Worm (Caenorhabditis elegans) whole organism, early embryonic: ENCODE results near the gene Y50E8A.10.

ENCODE experiments used
- B0310.2 ChIP-seq: sonication (generic microtip); optimal IDR thresholded peaks from 2 replicates; lab custom pipeline; 2016; ENCODE audit warnings: mild to moderate bottlenecking, missing genetic modification characterization, missing compliant biosample characterization
- F13C5.2 ChIP-seq: sonication (generic microtip); optimal IDR thresholded peaks from 2 replicates; lab custom pipeline; 2017; ENCODE audit warnings: mild to moderate bottlenecking, missing genetic modification characterization, inconsistent platforms, missing compliant biosample characterization
- aly-1 ChIP-seq: sonication (generic microtip); optimal IDR thresholded peaks from 2 replicates; lab custom pipeline; 2016; ENCODE audit warnings: missing genetic modification characterization, missing compliant biosample characterization
- ceh-13 ChIP-seq: fragments of 200-800 bp; sonication (Bioruptor generic); optimal IDR thresholded peaks from 2 replicates; lab custom pipeline; 2018; ENCODE audit warnings: mild to moderate bottlenecking, missing genetic modification characterization, missing compliant biosample characterization
- flt-1 ChIP-seq: fragments of 200-800 bp; sonication (Bioruptor generic); IDR thresholded peaks from 2 replicates; pipeline ENCODE4 v1.3.6; 2022; ENCODE audit warnings: missing genetic modification characterization, missing compliant biosample characterization
- tbx-11 ChIP-seq: fragments of 200-800 bp; sonication (Bioruptor generic); IDR thresholded peaks from 2 replicates; pipeline ENCODE4 v1.3.6; 2022; ENCODE audit warnings: missing genetic modification characterization, missing compliant biosample characterization
- tbx-37 ChIP-seq: fragments of 200-800 bp; sonication (Bioruptor generic); conservative IDR thresholded peaks from 2 replicates; pipeline ENCODE4 v1.3.6; 2022; ENCODE audit warnings: missing genetic modification reagents, missing genetic modification characterization, missing compliant biosample characterization
- tra-4 ChIP-seq: sonication (generic microtip); optimal IDR thresholded peaks from 2 replicates; lab custom pipeline; 2017; ENCODE audit warnings: missing genetic modification characterization, missing compliant biosample characterization

DNA sequence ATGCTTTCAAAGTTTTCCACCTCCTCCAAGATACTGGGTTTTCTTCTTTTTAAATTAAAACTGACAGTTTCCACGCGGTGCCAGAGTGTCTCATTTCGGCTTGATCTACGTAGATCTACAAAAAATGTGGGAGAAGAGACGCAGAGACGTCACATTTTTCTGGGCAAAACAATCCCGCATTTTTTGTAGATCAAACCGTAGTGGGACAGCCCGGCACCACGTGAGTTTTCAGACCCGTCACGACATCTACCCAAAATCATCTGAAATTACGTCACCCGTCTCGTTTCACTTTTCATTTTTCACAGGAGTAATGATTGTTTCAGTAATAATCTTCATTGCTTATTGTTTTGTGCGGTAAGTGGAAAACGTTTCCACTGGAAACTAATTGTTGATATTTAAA, 48.6 kb downstream of the Y50E8A.10 start:
- TF ChIP-seq tbx-37 (GFP tag; lab: Robert Waterston, UW) (no peak), F13C5.2 (tag; lab: Kevin White, UChicago) (no peak), B0310.2 (tag; lab: Kevin White, UChicago) (no peak), tbx-11 (GFP tag; lab: Robert Waterston, UW) (no peak), aly-1 (tag; lab: Kevin White, UChicago) (no peak), tra-4 (no peak), ceh-13 (GFP tag; lab: Kevin White, UChicago) (no peak), flt-1 (no peak)
